Worm (Caenorhabditis elegans) whole organism, young adult: ENCODE results near the gene coa-3.

Source experiments
- B0035.1 ChIP-seq: sonication (generic microtip); optimal IDR thresholded peaks from 2 replicates; lab custom pipeline; 2016; ENCODE audit warnings: missing genetic modification characterization, mild to moderate bottlenecking, missing compliant biosample characterization, missing genotype, missing genetic modification reagents
- B0261.1 ChIP-seq: sonication (generic microtip); optimal IDR thresholded peaks from 2 replicates; lab custom pipeline; 2016; ENCODE audit warnings: mild to moderate bottlenecking, missing genetic modification characterization, moderate library complexity, missing compliant biosample characterization
- C17E4.6 ChIP-seq: fragments of 200-800 bp; sonication (Bioruptor generic); IDR thresholded peaks from 2 replicates; pipeline ENCODE4 v1.3.6; 2022; ENCODE audit warnings: missing genetic modification reagents, missing genetic modification characterization, missing compliant biosample characterization
- F10E7.11 ChIP-seq: sonication (generic microtip); optimal IDR thresholded peaks from 2 replicates; lab custom pipeline; 2017; ENCODE audit warnings: mild to moderate bottlenecking, missing genetic modification characterization, moderate library complexity, missing compliant biosample characterization
- F22D6.2 ChIP-seq: sonication (generic microtip); optimal IDR thresholded peaks from 2 replicates; lab custom pipeline; 2016; ENCODE audit warnings: mild to moderate bottlenecking, missing genetic modification characterization, missing compliant biosample characterization
- F49E8.2 ChIP-seq: sonication (generic microtip); optimal IDR thresholded peaks from 3 replicates; lab custom pipeline; 2017; ENCODE audit warnings: missing genetic modification characterization, mild to moderate bottlenecking, missing compliant biosample characterization, antibody characterized with exemption, moderate library complexity; ENCODE audit not compliant: insufficient read depth
- F55B11.4 ChIP-seq: sonication (generic microtip); optimal IDR thresholded peaks from 2 replicates; lab custom pipeline; 2016; ENCODE audit warnings: missing compliant biosample characterization, missing genetic modification characterization, borderline replicate concordance; ENCODE audit not compliant: insufficient read depth
- Y53G8AR.9 ChIP-seq: fragments of 200-800 bp; sonication (Bioruptor generic); conservative IDR thresholded peaks from 2 replicates; pipeline ENCODE4 v1.3.6; 2022; ENCODE audit warnings: missing genetic modification reagents, missing genetic modification characterization, missing compliant biosample characterization
- Y95B8A.8 ChIP-seq: fragments of 200-800 bp; sonication (Bioruptor generic); IDR thresholded peaks from 2 replicates; pipeline ENCODE4 v1.3.6; 2022; ENCODE audit warnings: missing genetic modification reagents, missing genetic modification characterization, missing compliant biosample characterization
- ZK185.1 ChIP-seq: sonication (generic microtip); optimal IDR thresholded peaks from 2 replicates; lab custom pipeline; 2016; ENCODE audit warnings: mild to moderate bottlenecking, missing genetic modification characterization, missing compliant biosample characterization; ENCODE audit not compliant: poor library complexity, severe bottlenecking
- akir-1 ChIP-seq: fragments of 200-800 bp; sonication (Bioruptor generic); optimal IDR thresholded peaks from 2 replicates; lab custom pipeline; 2018; ENCODE audit warnings: mild to moderate bottlenecking, missing genetic modification characterization, moderate library complexity, missing compliant biosample characterization
- ama-1 ChIP-seq, 3 experiments: fragments of 150-350 bp in 1 of 3; sonication (generic microtip) in 2 of 3; optimal IDR thresholded peaks; 2 replicates each; lab custom pipeline; 2014 to 2018; ENCODE audit warnings: missing biosample characterization in 2 of 3, missing genetic modification characterization in 2 of 3, missing genetic modification reagents in 2 of 3
- aptf-2 ChIP-seq: fragments of 200-800 bp; sonication (Bioruptor generic); conservative IDR thresholded peaks from 2 replicates; pipeline ENCODE4 v1.3.6; 2022; ENCODE audit warnings: missing genetic modification reagents, missing genetic modification characterization, missing compliant biosample characterization
- athp-1 ChIP-seq: sonication (generic microtip); optimal IDR thresholded peaks from 2 replicates; lab custom pipeline; 2017; ENCODE audit warnings: mild to moderate bottlenecking, missing genetic modification characterization, missing compliant biosample characterization
- attf-5 ChIP-seq: fragments of 200-800 bp; sonication (Bioruptor generic); optimal IDR thresholded peaks from 2 replicates; lab custom pipeline; 2018; ENCODE audit warnings: mild to moderate bottlenecking, missing genetic modification characterization, missing compliant biosample characterization
- attf-6 ChIP-seq: fragments of 200-800 bp; sonication (Bioruptor generic); IDR thresholded peaks from 2 replicates; pipeline ENCODE4 v1.3.6; 2022; ENCODE audit warnings: missing genetic modification reagents, missing genetic modification characterization, missing compliant biosample characterization
- bed-1 ChIP-seq: fragments of 200-800 bp; sonication (Bioruptor generic); IDR thresholded peaks from 2 replicates; pipeline ENCODE4 v1.3.6; 2022; ENCODE audit warnings: missing genetic modification reagents, missing genetic modification characterization, missing compliant biosample characterization
- ccch-3 ChIP-seq: fragments of 200-800 bp; sonication (Bioruptor generic); optimal IDR thresholded peaks from 2 replicates; lab custom pipeline; 2018; ENCODE audit warnings: mild to moderate bottlenecking, missing genetic modification characterization, missing compliant biosample characterization
- cebp-1 ChIP-seq, 2 experiments: fragments of 200-800 bp in 1 of 2; sonication (Bioruptor generic) in 1 of 2; sonication (generic microtip) in 1 of 2; IDR thresholded peaks in 1 of 2; optimal IDR thresholded peaks in 1 of 2; 2 replicates each; pipeline versions ENCODE4 v1.3.6 to Lab custom; 2017 to 2022; ENCODE audit warnings: missing compliant biosample characterization in 2 of 2, missing genetic modification characterization in 2 of 2, mild to moderate bottlenecking in 1 of 2, missing genetic modification reagents in 1 of 2, moderate library complexity in 1 of 2
- ceh-100 ChIP-seq: fragments of 200-800 bp; sonication (Bioruptor generic); IDR thresholded peaks from 2 replicates; pipeline ENCODE4 v1.3.6; 2022; ENCODE audit warnings: missing genetic modification reagents, missing genetic modification characterization, missing compliant biosample characterization
- ceh-27 ChIP-seq: fragments of 200-800 bp; sonication (Bioruptor generic); optimal IDR thresholded peaks from 2 replicates; lab custom pipeline; 2018; ENCODE audit warnings: mild to moderate bottlenecking, missing genetic modification characterization, moderate library complexity, missing compliant biosample characterization
- ceh-40 ChIP-seq: fragments of 200-800 bp; sonication (Bioruptor generic); IDR thresholded peaks from 2 replicates; pipeline ENCODE4 v1.3.6; 2022; ENCODE audit warnings: missing genetic modification characterization, missing compliant biosample characterization
- ceh-79 ChIP-seq: sonication (generic microtip); optimal IDR thresholded peaks from 2 replicates; lab custom pipeline; 2017; ENCODE audit warnings: mild to moderate bottlenecking, missing genetic modification characterization, missing compliant biosample characterization
- dpff-1 ChIP-seq: sonication (generic microtip); optimal IDR thresholded peaks from 2 replicates; lab custom pipeline; 2017; ENCODE audit warnings: mild to moderate bottlenecking, missing genetic modification characterization, missing compliant biosample characterization
- gei-17 ChIP-seq: fragments of 200-800 bp; sonication (Bioruptor generic); optimal IDR thresholded peaks from 2 replicates; lab custom pipeline; 2018; ENCODE audit warnings: mild to moderate bottlenecking, missing genetic modification characterization, missing compliant biosample characterization
- hmg-1.2 ChIP-seq: fragments of 200-800 bp; sonication (Bioruptor generic); IDR thresholded peaks from 2 replicates; pipeline ENCODE4 v1.3.6; 2022; ENCODE audit warnings: missing genetic modification reagents, missing genetic modification characterization, missing compliant biosample characterization
- hrde-1 ChIP-seq: sonication (generic microtip); optimal IDR thresholded peaks from 2 replicates; lab custom pipeline; 2016; ENCODE audit warnings: missing genetic modification characterization, mild to moderate bottlenecking, missing compliant biosample characterization, moderate library complexity, missing genotype, missing genetic modification reagents, borderline replicate concordance
- hsf-1 ChIP-seq: fragments of 200-800 bp; sonication (Bioruptor generic); IDR thresholded peaks from 2 replicates; pipeline ENCODE4 v1.3.6; 2022; ENCODE audit warnings: missing genetic modification reagents, missing genetic modification characterization, missing compliant biosample characterization
- lag-1 ChIP-seq: fragments of 200-800 bp; sonication (Bioruptor generic); IDR thresholded peaks from 2 replicates; pipeline ENCODE4 v1.3.6; 2022; ENCODE audit warnings: missing genetic modification reagents, missing genetic modification characterization, missing compliant biosample characterization
- lin-26 ChIP-seq: fragments of 200-800 bp; sonication (Bioruptor generic); IDR thresholded peaks from 2 replicates; pipeline ENCODE4 v1.3.6; 2022; ENCODE audit warnings: missing genetic modification reagents, missing genetic modification characterization, missing compliant biosample characterization
- madf-10 ChIP-seq: sonication (generic microtip); optimal IDR thresholded peaks from 2 replicates; lab custom pipeline; 2016; ENCODE audit warnings: mild to moderate bottlenecking, missing genetic modification characterization, missing compliant biosample characterization
- madf-6 ChIP-seq: fragments of 200-800 bp; sonication (Bioruptor generic); IDR thresholded peaks from 2 replicates; pipeline ENCODE4 v1.3.6; 2022; ENCODE audit warnings: missing genetic modification reagents, missing genetic modification characterization, missing compliant biosample characterization
- madf-8 ChIP-seq: fragments of 200-800 bp; sonication (Bioruptor generic); conservative IDR thresholded peaks from 2 replicates; pipeline ENCODE4 v1.3.6; 2022; ENCODE audit warnings: missing genetic modification reagents, missing genetic modification characterization, missing compliant biosample characterization
- mcd-1 ChIP-seq: fragments of 200-800 bp; sonication (Bioruptor generic); IDR thresholded peaks from 2 replicates; pipeline ENCODE4 v1.3.6; 2022; ENCODE audit warnings: missing genetic modification reagents, missing genetic modification characterization, missing compliant biosample characterization
- nhr-120 ChIP-seq: fragments of 200-800 bp; sonication (Bioruptor generic); IDR thresholded peaks from 2 replicates; pipeline ENCODE4 v1.3.6; 2022; ENCODE audit warnings: missing genetic modification characterization, missing compliant biosample characterization
- nhr-27 ChIP-seq: fragments of 200-800 bp; sonication (Bioruptor generic); optimal IDR thresholded peaks from 2 replicates; lab custom pipeline; 2018; ENCODE audit warnings: mild to moderate bottlenecking, missing genetic modification characterization, moderate library complexity, missing compliant biosample characterization
- nhr-80 ChIP-seq: sonication (generic microtip); optimal IDR thresholded peaks from 2 replicates; lab custom pipeline; 2016; ENCODE audit warnings: missing genetic modification characterization, missing compliant biosample characterization
- nhr-90 ChIP-seq: sonication (generic microtip); optimal IDR thresholded peaks from 2 replicates; lab custom pipeline; 2016; ENCODE audit warnings: missing genotype, mild to moderate bottlenecking, missing genetic modification characterization, missing compliant biosample characterization
- rpc-1 ChIP-seq, 2 experiments: fragments of 150-350 bp in 1 of 2; sonication (generic microtip) in 1 of 2; optimal IDR thresholded peaks; 2 replicates each; lab custom pipeline; 2014 to 2018; ENCODE audit warnings: missing biosample characterization in 1 of 2, missing genetic modification characterization in 1 of 2, missing genetic modification reagents in 1 of 2, missing genotype in 1 of 2
- sdz-38 ChIP-seq: sonication (generic microtip); optimal IDR thresholded peaks from 2 replicates; lab custom pipeline; 2016; ENCODE audit warnings: missing genotype, missing genetic modification characterization, missing compliant biosample characterization
- tbp1 ChIP-seq: fragments of 200-800 bp; sonication (Bioruptor generic); optimal IDR thresholded peaks from 2 replicates; lab custom pipeline; 2018; ENCODE audit warnings: mild to moderate bottlenecking, missing genetic modification characterization, missing compliant biosample characterization
- unc-130 ChIP-seq: sonication (generic microtip); optimal IDR thresholded peaks from 2 replicates; lab custom pipeline; 2016; ENCODE audit warnings: missing genetic modification reagents, missing genetic modification characterization, missing compliant biosample characterization
- unc-62 ChIP-seq: fragments of 150-350 bp; optimal IDR thresholded peaks from 2 replicates; lab custom pipeline; 2014; ENCODE audit warnings: missing biosample characterization, missing genetic modification reagents, missing genetic modification characterization
- xnd-1 ChIP-seq: sonication (generic microtip); optimal IDR thresholded peaks from 2 replicates; lab custom pipeline; 2016; ENCODE audit warnings: missing genotype, missing genetic modification reagents, missing genetic modification characterization, missing compliant biosample characterization
- ztf-18 ChIP-seq: sonication (generic microtip); optimal IDR thresholded peaks from 2 replicates; lab custom pipeline; 2016; ENCODE audit warnings: missing genotype, mild to moderate bottlenecking, missing genetic modification characterization, missing compliant biosample characterization
- ztf-22 ChIP-seq: fragments of 200-800 bp; sonication (Bioruptor generic); optimal IDR thresholded peaks from 2 replicates; lab custom pipeline; 2018; ENCODE audit warnings: mild to moderate bottlenecking, missing genetic modification characterization, moderate library complexity, missing compliant biosample characterization
- ztf-25 ChIP-seq: fragments of 200-800 bp; sonication (Bioruptor generic); IDR thresholded peaks from 2 replicates; pipeline ENCODE4 v1.3.6; 2022; ENCODE audit warnings: missing genetic modification reagents, missing genetic modification characterization, missing compliant biosample characterization

The coa-3 gene

DNA sequence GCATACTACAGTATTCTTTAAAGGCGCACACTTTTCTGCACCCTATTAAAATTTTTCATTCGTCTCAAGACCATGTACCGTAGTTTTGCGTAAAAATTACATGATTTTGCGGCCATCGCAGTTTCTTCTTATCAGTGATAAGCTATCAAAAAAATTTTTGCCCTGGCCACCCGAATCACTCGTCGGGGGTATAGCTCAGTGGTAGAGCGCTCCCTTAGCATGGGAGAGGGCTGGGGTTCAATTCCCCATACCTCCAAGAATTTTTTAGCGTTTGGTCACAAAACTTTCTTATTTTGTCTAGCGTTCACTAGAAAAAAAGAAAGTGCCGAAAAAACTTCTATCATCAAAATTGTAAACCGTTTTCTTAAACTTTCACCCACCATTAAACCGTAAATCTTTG, 37.2 kb downstream of the coa-3 start (continued):
- TF ChIP-seq dpff-1 (tag; lab: Kevin White, UChicago) (no peak), nhr-80 (tag; lab: Kevin White, UChicago) (peak; percentile 36), F49E8.2 (tag; lab: Kevin White, UChicago) (no peak), mcd-1 (GFP tag; lab: Robert Waterston, UW) (no peak), sdz-38 (no peak), bed-1 (GFP tag; lab: Robert Waterston, UW) (no peak), akir-1 (no peak), unc-130 (GFP tag; lab: Kevin White, UChicago) (no peak), Y95B8A.8 (GFP tag; lab: Robert Waterston, UW) (no peak), hsf-1 (no peak), ceh-40 (no peak), F10E7.11 (no peak), rpc-1 (optimal IDR thresholded peaks at IDR 0.05; lab: Kevin White, UChicago) (peak; percentile 55), rpc-1 (tag; optimal IDR thresholded peaks at IDR 0.05; lab: Kevin White, UChicago) (peak; percentile 82), ztf-18 (tag; lab: Kevin White, UChicago) (peak; percentile 25), ztf-22 (GFP tag; lab: Kevin White, UChicago) (no peak), attf-5 (GFP tag; lab: Kevin White, UChicago) (peak; percentile 7), cebp-1 (GFP tag; IDR thresholded peaks at IDR 0.05; lab: Robert Waterston, UW) (no peak), cebp-1 (tag; optimal IDR thresholded peaks at IDR 0.05; lab: Kevin White, UChicago) (no peak), lag-1 (GFP tag; lab: Robert Waterston, UW) (no peak), nhr-27 (tag; lab: Kevin White, UChicago) (no peak), nhr-90 (tag; lab: Kevin White, UChicago) (peak; percentile 46), ceh-79 (tag; lab: Kevin White, UChicago) (no peak), F22D6.2 (no peak), ceh-100 (GFP tag; lab: Robert Waterston, UW) (0 out of 2 replicates have a peak, but pooled peaks have one; percentile 18), attf-6 (GFP tag; lab: Robert Waterston, UW) (no peak), gei-17 (no peak), lin-26 (GFP tag; lab: Robert Waterston, UW) (peak; percentile 77), madf-6 (GFP tag; lab: Robert Waterston, UW) (peak; percentile 42; the same call in 1 of the 2 replicates), nhr-120 (GFP tag; lab: Robert Waterston, UW) (no peak), madf-8 (no peak), ama-1 (optimal IDR thresholded peaks at IDR 0.05; lab: Kevin White, UChicago) (no peak), ama-1 (GFP tag; optimal IDR thresholded peaks at IDR 0.05; lab: Kevin White, UChicago) (peak in 1 of 2 experiments; percentile 12), tbp1 (GFP tag; lab: Kevin White, UChicago) (peak; percentile 87), athp-1 (tag; lab: Kevin White, UChicago) (no peak), Y53G8AR.9 (GFP tag; lab: Robert Waterston, UW) (no peak), ccch-3 (GFP tag; lab: Kevin White, UChicago) (no peak), ceh-27 (GFP tag; lab: Kevin White, UChicago) (no peak), C17E4.6 (GFP tag; lab: Robert Waterston, UW) (no peak), xnd-1 (tag; lab: Kevin White, UChicago) (peak; percentile 17), B0261.1 (tag; lab: Kevin White, UChicago) (peak; percentile 73), hmg-1.2 (GFP tag; lab: Robert Waterston, UW) (no peak; the same call in 1 of the 2 replicates), F55B11.4 (no peak), B0035.1 (tag; lab: Kevin White, UChicago) (no peak), unc-62 (GFP tag; lab: Kevin White, UChicago) (no peak), ztf-25 (GFP tag; lab: Robert Waterston, UW) (no peak), madf-10 (no peak), aptf-2 (GFP tag; lab: Robert Waterston, UW) (no peak), hrde-1 (tag; lab: Kevin White, UChicago) (no peak), ZK185.1 (no peak)
- TF ChIP-seq, all 124 proteins: peak for 25
